Fruit fly (Drosophila melanogaster): ENCODE results near the gene PGRP-SA.

The PGRP-SA gene

dm6 chrX:11528026-11528702 is 33.3 kb upstream of the PGRP-SA start (continued):
- TF ChIP-seq croc (GFP tag; conservative IDR thresholded peaks at IDR 0.05) (peak; percentile 82), CG2120 (GFP tag; optimal IDR thresholded peaks at IDR 0.05) (peak; percentile 8), CG15514 (GFP tag; optimal IDR thresholded peaks at IDR 0.05) (no peak), CG8944 (GFP tag; optimal IDR thresholded peaks at IDR 0.05) (peak; percentile 25), vnd (GFP tag; IDR thresholded peaks at IDR 0.05; ENCODE audit: partially characterized antibody) (no peak), z (GFP tag; IDR thresholded peaks at IDR 0.05) (0 out of 3 replicates have a peak, but pooled peaks have one; percentile 30), CG6175 (GFP tag; IDR thresholded peaks at IDR 0.05) (no peak), gcm (GFP tag; optimal IDR thresholded peaks at IDR 0.05) (peak; percentile 87), hb (GFP tag; IDR thresholded peaks at IDR 0.05; ENCODE audit: partially characterized antibody) (no peak), Bteb2 (GFP tag; optimal IDR thresholded peaks at IDR 0.05) (no peak), CG34422 (GFP tag; IDR thresholded peaks at IDR 0.05) (no peak; the same call in 2 of the 3 replicates), sisA (GFP tag; IDR thresholded peaks at IDR 0.05) (peak; percentile 78), dmrt11E (tag; optimal IDR thresholded peaks at IDR 0.05) (peak; percentile 92), CG11723 (GFP tag; optimal IDR thresholded peaks at IDR 0.05) (peak; percentile 58), CG4360 (GFP tag; IDR thresholded peaks at IDR 0.05) (peak; percentile 59), CG3726 (GFP tag; IDR thresholded peaks at IDR 0.05) (peak; percentile 77; the same call in 2 of the 3 replicates), zfh2 (GFP tag; optimal IDR thresholded peaks at IDR 0.05) (no peak), Antp (GFP tag; optimal IDR thresholded peaks at IDR 0.05) (no peak), Hsf (GFP tag; optimal IDR thresholded peaks at IDR 0.05) (peak; percentile 47), CG12659 (GFP tag; optimal IDR thresholded peaks at IDR 0.05) (peak; percentile 57), ci (GFP tag; IDR thresholded peaks at IDR 0.05) (peak; percentile 94), pzg (GFP tag; optimal IDR thresholded peaks at IDR 0.05) (no peak), Spps (tag; optimal IDR thresholded peaks at IDR 0.05) (peak; percentile 76), Hmr (GFP tag; optimal IDR thresholded peaks at IDR 0.05) (peak; percentile 28), D19A (tag; optimal IDR thresholded peaks at IDR 0.05) (peak; percentile 85), CG17802 (tag; optimal IDR thresholded peaks at IDR 0.05) (peak; percentile 51), CG18764 (GFP tag; optimal IDR thresholded peaks at IDR 0.05) (peak; percentile 64), en (GFP tag; optimal IDR thresholded peaks at IDR 0.05) (no peak), salm (tag; optimal IDR thresholded peaks at IDR 0.05) (peak; percentile 64), Lhr (GFP tag; optimal IDR thresholded peaks at IDR 0.05) (peak; percentile 62), abd-A (tag; optimal IDR thresholded peaks at IDR 0.05) (no peak), CG17385 (GFP tag; optimal IDR thresholded peaks at IDR 0.05) (peak; percentile 75), Bdp1 (GFP tag; optimal IDR thresholded peaks at IDR 0.05) (peak; percentile 29), CG18262 (tag; optimal IDR thresholded peaks at IDR 0.05) (peak; percentile 93), CG5245 (GFP tag; optimal IDR thresholded peaks at IDR 0.05) (peak; percentile 59), lov (optimal IDR thresholded peaks at IDR 0.05) (no peak), lov (GFP tag; IDR thresholded peaks at IDR 0.05) (peak; percentile 89), caup (GFP tag; optimal IDR thresholded peaks at IDR 0.05; ENCODE audit: severe bottlenecking) (peak; percentile 12), CG8281 (tag; optimal IDR thresholded peaks at IDR 0.05) (peak; percentile 57), Mad (GFP tag; optimal IDR thresholded peaks at IDR 0.05) (peak; percentile 30), seq (GFP tag; IDR thresholded peaks at IDR 0.05) (peak; percentile 51; the same call in 1 of the 2 replicates), CG4424 (GFP tag; optimal IDR thresholded peaks at IDR 0.05) (peak; percentile 80), H2.0 (GFP tag; IDR thresholded peaks at IDR 0.05) (peak; percentile 65), wor (GFP tag; IDR thresholded peaks at IDR 0.05) (peak; percentile 59), CG12104 (GFP tag; optimal IDR thresholded peaks at IDR 0.05) (peak; percentile 27), zen2 (GFP tag; IDR thresholded peaks at IDR 0.05; ENCODE audit: partially characterized antibody) (no peak), D19B (GFP tag; optimal IDR thresholded peaks at IDR 0.05) (no peak), CG1024 (GFP tag; IDR thresholded peaks at IDR 0.05) (peak; percentile 75), CG9797 (GFP tag; optimal IDR thresholded peaks at IDR 0.05) (peak; percentile 5), Poxn (GFP tag; IDR thresholded peaks at IDR 0.05) (no peak)
